Fruit fly (Drosophila melanogaster): ENCODE data around the gene Blos2.
A peak's percentile ranks its signal among the peaks of the same experiment; 100 is the strongest.

DNA sequence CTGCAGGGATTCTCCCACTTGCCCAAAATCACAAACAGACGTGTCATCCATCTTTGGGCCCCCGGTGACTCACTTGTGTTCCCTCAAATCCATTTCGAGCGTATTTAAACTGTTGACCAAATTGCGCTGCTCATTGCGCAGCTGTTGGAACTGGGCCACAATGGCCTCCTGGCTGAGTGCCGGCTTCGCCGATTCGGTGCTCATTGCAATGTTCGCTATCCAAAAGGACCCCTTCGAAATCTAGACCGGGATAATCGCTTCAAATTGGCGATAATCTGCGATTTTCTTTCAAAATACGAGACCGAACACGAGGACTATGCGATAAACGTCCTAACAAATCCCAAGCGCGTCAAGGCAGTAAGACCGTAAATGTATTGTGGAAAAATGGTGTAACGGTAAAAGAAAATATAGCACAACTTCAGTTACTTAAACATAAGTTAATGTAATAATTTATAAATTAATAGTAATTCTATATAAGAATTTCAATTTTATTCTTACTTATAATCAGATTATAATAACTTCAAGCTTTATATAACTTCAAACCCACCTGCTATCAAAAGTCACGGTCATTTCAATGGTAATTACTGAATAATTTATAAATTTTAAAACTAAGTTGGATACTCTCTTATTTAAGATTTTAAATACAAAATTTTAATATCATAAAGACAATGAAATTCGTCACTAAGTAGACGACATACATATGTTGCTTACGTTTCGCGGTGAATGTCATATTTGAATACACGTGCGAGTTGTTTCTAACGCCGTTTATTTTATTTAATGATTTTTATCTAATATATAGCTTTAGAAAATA is 12.9 kb downstream of the Blos2 start, which contains the start of the genes Pfdn2 and Noc1:
- TF ChIP-seq CG2678 (tag; optimal IDR thresholded peaks at IDR 0.05) (no peak), sob (GFP tag; IDR thresholded peaks at IDR 0.05) (no peak), HmgZ (tag; optimal IDR thresholded peaks at IDR 0.05) (peak; percentile 36), row (GFP tag; IDR thresholded peaks at IDR 0.05) (peak; percentile 87), CG7745 (tag; optimal IDR thresholded peaks at IDR 0.05) (no peak), CG17612 (GFP tag; IDR thresholded peaks at IDR 0.05) (no peak)
